Worm (Caenorhabditis elegans): ENCODE results near the gene K10D2.5.

K10D2.5 gene

DNA sequence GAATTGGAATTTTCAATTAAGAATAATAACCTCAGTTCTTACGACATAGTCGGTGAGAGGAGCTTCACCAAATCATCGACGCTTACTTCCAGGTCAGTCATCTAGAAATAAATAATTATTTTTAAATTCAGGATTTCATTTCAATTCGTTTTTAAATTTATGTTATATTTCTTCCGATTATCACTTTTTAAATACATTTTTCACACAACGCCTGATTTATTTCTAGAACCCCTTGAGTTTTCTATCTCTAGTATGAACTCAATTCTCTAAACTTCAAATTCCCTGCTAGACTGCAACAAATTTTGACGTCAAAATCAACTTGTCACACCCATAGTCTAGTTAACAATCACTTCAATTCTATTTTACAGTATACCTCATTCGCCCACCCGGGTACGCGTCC lies 23.0 kb upstream of the K10D2.5 start, which contains the start of gene Y54H5A.2:
Gene Y54H5A.2 (minus strand): TSS at position 101 of the 400 bp plus-strand sequence.
- TF ChIP-seq nhr-237 (tag; optimal IDR thresholded peaks at IDR 0.05), result no peak

DNA sequence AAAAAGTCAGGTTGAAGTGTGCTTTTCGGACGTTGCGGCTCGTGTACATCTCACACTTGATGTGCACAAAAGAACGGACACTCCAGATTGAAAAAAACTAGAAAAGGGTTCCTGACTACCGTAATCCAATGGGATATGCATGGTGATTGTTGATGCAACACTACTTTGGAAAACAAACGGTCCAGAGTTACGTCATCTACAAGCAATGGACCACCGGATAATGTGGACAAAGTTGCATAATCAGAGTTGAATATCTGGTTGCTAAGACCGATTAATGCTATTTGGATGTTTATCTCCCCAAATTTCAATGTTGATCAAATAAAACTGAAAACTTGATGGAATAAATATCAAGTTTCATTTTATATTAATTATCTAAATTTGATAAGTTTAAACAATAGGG lies 22.5 kb upstream of the K10D2.5 start:
- TF ChIP-seq nhr-237 (tag; optimal IDR thresholded peaks at IDR 0.05), result no peak
- TF ChIP-seq lin-39 (tag; optimal IDR thresholded peaks at IDR 0.05), result no peak
- TF ChIP-seq ZK546.5 (tag; optimal IDR thresholded peaks at IDR 0.05), result no peak
- no peak for TF ChIP-seq nhr-129 (tag; optimal IDR thresholded peaks at IDR 0.05)

DNA sequence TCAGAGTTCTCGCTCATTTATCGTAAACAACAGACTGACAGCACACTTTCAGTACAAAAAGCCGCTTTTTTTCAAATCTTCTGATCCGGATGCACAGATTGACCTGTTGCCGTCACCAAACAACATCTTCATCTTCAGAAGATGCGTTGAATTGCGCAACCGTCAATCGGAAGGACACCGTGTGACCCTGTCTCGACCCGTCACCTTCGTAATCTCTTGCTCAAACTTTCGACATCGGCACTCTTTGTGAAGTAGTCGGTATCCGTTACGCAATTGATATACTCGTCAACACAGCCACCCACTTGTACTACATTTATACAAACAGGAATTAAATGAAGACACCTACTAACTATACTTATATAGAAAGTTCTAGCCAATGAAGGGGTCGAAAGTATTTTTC lies 21.5 kb upstream of the K10D2.5 start:
- TF ChIP-seq ztf-4 (tag; optimal IDR thresholded peaks at IDR 0.05), result no peak

DNA sequence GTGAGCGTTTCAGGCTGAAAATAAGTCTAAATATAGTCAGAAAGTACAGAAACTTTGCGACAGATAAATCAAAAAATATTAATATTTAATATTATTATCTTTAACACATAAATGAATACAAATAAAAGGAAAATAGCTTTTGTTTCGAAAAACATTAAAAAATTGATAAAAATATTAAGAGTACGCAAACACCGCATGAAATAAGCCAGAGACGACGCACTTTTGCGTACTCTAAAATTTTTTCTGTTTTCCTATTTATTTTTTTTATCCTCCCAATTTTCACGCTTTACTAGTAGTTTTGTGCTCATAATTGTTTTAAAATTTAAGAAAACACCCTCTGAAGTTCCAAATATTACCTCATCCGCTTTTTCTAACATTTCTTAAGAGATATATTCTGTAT lies 19.4 kb upstream of the K10D2.5 start, which contains the start of the genes rbm-42 and grwd-1:
Gene rbm-42 (minus strand): TSS at position 93 of the 400 bp plus-strand sequence.
Gene grwd-1 (plus strand): TSS at position 328 of the 400 bp plus-strand sequence.
- peak; percentile 64 for TF ChIP-seq C34F6.9 (tag; optimal IDR thresholded peaks at IDR 0.05)
- no peak for TF ChIP-seq snpc-4 (tag; optimal IDR thresholded peaks at IDR 0.05)
- TF ChIP-seq lin-11 (tag; optimal IDR thresholded peaks at IDR 0.05), result no peak
- no peak for TF ChIP-seq aly-2 (tag; optimal IDR thresholded peaks at IDR 0.05)
- TF ChIP-seq ztf-4 (tag; optimal IDR thresholded peaks at IDR 0.05), result no peak
- no peak for TF ChIP-seq gmeb-1 (tag; optimal IDR thresholded peaks at IDR 0.05)
- no peak for TF ChIP-seq nhr-23 (tag; optimal IDR thresholded peaks at IDR 0.05)
- no peak for TF ChIP-seq elt-1 (tag; optimal IDR thresholded peaks at IDR 0.05)
- no peak for TF ChIP-seq nhr-77 (tag; optimal IDR thresholded peaks at IDR 0.05)
- TF ChIP-seq blmp-1 (tag; optimal IDR thresholded peaks at IDR 0.05; ENCODE audit: insufficient read depth), result no peak
- no peak for TF ChIP-seq fos-1 (tag; optimal IDR thresholded peaks at IDR 0.05)
- TF ChIP-seq unc-62 (GFP tag; optimal IDR thresholded peaks at IDR 0.05), result no peak
- TF ChIP-seq lsy-2 (tag; optimal IDR thresholded peaks at IDR 0.05), result peak in 1 of 2 experiments; percentile 54
- TF ChIP-seq unc-55 (GFP tag; optimal IDR thresholded peaks at IDR 0.05), result peak; percentile 80
- TF ChIP-seq sem-4 (tag; optimal IDR thresholded peaks at IDR 0.05), result no peak
- no peak for TF ChIP-seq sma-9 (GFP tag; optimal IDR thresholded peaks at IDR 0.05)
- TF ChIP-seq sma-9 (tag; optimal IDR thresholded peaks at IDR 0.05), result no peak
- TF ChIP-seq crh-2 (tag; optimal IDR thresholded peaks at IDR 0.05), result peak; percentile 21

DNA sequence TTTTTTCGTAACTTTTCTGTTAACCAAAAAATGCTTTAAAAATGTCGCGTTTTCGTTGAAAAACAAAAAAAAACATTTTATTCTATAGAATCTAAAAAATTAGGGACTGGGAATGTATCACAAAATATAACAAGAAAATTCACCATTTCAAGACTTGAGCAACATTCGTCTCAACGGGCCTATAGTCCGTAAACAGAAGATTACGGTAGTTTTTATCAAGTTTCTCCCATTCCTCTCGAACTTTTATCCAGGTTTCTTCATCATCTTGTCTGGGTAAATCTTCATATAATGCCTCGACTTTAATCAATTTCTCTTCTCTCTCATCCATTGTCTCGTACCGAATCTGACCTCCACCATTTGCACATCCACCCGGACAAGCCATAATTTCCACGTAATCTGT lies 17.1 kb upstream of the K10D2.5 start:
- TF ChIP-seq ztf-1 (GFP tag; conservative IDR thresholded peaks at IDR 0.05) (no peak), Y55F3AM.14 (GFP tag; optimal IDR thresholded peaks at IDR 0.05) (no peak), aly-2 (tag; optimal IDR thresholded peaks at IDR 0.05) (no peak), dmd-4 (tag; optimal IDR thresholded peaks at IDR 0.05) (no peak), nhr-237 (tag; optimal IDR thresholded peaks at IDR 0.05) (no peak), peb-1 (tag; optimal IDR thresholded peaks at IDR 0.05) (no peak), mab-5 (tag; optimal IDR thresholded peaks at IDR 0.05) (no peak), nhr-25 (tag; optimal IDR thresholded peaks at IDR 0.05) (no peak), ztf-11 (tag; optimal IDR thresholded peaks at IDR 0.05) (no peak), egl-27 (tag; optimal IDR thresholded peaks at IDR 0.05) (no peak), nhr-12 (tag; optimal IDR thresholded peaks at IDR 0.05) (no peak), nhr-11 (tag; optimal IDR thresholded peaks at IDR 0.05) (no peak), ceh-16 (tag; optimal IDR thresholded peaks at IDR 0.05) (no peak), gmeb-1 (tag; optimal IDR thresholded peaks at IDR 0.05) (no peak), sem-4 (tag; optimal IDR thresholded peaks at IDR 0.05) (no peak), C34F6.9 (tag; optimal IDR thresholded peaks at IDR 0.05) (no peak), nhr-10 (tag; optimal IDR thresholded peaks at IDR 0.05) (no peak)

DNA sequence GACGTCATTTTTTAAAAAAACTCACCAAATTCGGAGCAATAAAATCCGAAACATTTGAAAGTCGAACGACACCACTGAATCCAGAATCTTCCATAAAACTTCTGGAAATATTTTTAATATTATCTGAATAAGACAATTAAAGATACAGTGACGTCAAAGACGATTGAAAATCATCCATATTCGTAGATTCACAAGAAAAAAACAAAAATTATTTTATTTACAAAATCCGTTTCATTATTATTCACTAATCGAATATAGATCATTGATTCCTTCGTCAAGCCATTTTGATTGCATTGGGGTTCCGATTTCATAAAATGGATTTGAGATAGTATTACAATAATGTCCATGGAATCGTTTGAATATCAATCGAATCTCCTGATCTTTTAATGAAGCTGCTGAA lies 13.8 kb upstream of the K10D2.5 start, which contains the start of gene oxy-4:
Gene oxy-4 (minus strand): TSS at position 101 of the 400 bp plus-strand sequence.
- no peak for TF ChIP-seq nhr-11 (tag; optimal IDR thresholded peaks at IDR 0.05)
